Worm (Caenorhabditis elegans): ENCODE measurements around the gene aass-1.

The aass-1 gene

ce11 chrIV:291356-291755 is 46.4 kb downstream of the aass-1 start, which contains the start of gene T21D12.7:
Gene T21D12.7, minus strand, starts transcription at chrIV:291456.
- no peak for TF ChIP-seq pha-4 (tag; optimal IDR thresholded peaks at IDR 0.05)
- TF ChIP-seq ham-2 (GFP tag; optimal IDR thresholded peaks at IDR 0.05) = no peak
- no peak for TF ChIP-seq ceh-39 (tag; optimal IDR thresholded peaks at IDR 0.05)
- TF ChIP-seq nhr-28 (tag; optimal IDR thresholded peaks at IDR 0.05) = no peak
- TF ChIP-seq hlh-1 (tag; optimal IDR thresholded peaks at IDR 0.05) = no peak
- no peak for TF ChIP-seq nhr-12 (tag; optimal IDR thresholded peaks at IDR 0.05)
- no peak for TF ChIP-seq cnd-1 (tag; optimal IDR thresholded peaks at IDR 0.05)
- TF ChIP-seq elt-1 (tag; optimal IDR thresholded peaks at IDR 0.05; ENCODE audit: borderline replicate concordance, insufficient read depth) = no peak
- TF ChIP-seq nhr-2 (tag; optimal IDR thresholded peaks at IDR 0.05) = no peak
- no peak for TF ChIP-seq unc-39 (tag; optimal IDR thresholded peaks at IDR 0.05)
- no peak for TF ChIP-seq flh-1 (GFP tag; optimal IDR thresholded peaks at IDR 0.05)
- TF ChIP-seq sptf-1 (tag; optimal IDR thresholded peaks at IDR 0.05) = no peak
- TF ChIP-seq nhr-76 (tag; optimal IDR thresholded peaks at IDR 0.05) = no peak

- TF ChIP-seq elt-1 (tag; optimal IDR thresholded peaks at IDR 0.05; ENCODE audit: borderline replicate concordance, insufficient read depth) (no peak), tbx-8 (GFP tag; optimal IDR thresholded peaks at IDR 0.05) (no peak), unc-120 (tag; optimal IDR thresholded peaks at IDR 0.05; ENCODE audit: poor library complexity, severe bottlenecking) (no peak), nhr-28 (tag; optimal IDR thresholded peaks at IDR 0.05) (no peak), flh-1 (GFP tag; optimal IDR thresholded peaks at IDR 0.05) (no peak), pha-4 (tag; optimal IDR thresholded peaks at IDR 0.05) (no peak)
Observed at ce11 chrIV:291851-292367, 47.0 kb downstream of the aass-1 start.

ce11 chrIV:293163-293755 is 48.3 kb downstream of the aass-1 start:
- no peak for TF ChIP-seq nhr-2 (tag; optimal IDR thresholded peaks at IDR 0.05)
- TF ChIP-seq snpc-4 (tag; optimal IDR thresholded peaks at IDR 0.05) = no peak
- TF ChIP-seq nhr-28 (tag; optimal IDR thresholded peaks at IDR 0.05) = no peak
- TF ChIP-seq drap-1 (GFP tag; optimal IDR thresholded peaks at IDR 0.05) = no peak
- TF ChIP-seq nhr-237 (tag; optimal IDR thresholded peaks at IDR 0.05) = no peak
- no peak for TF ChIP-seq lin-32 (GFP tag; optimal IDR thresholded peaks at IDR 0.05)
- no peak for TF ChIP-seq ceh-83 (GFP tag; optimal IDR thresholded peaks at IDR 0.05)
- TF ChIP-seq unc-62 (GFP tag; optimal IDR thresholded peaks at IDR 0.05) = no peak
- no peak for TF ChIP-seq cnd-1 (tag; optimal IDR thresholded peaks at IDR 0.05)
- no peak for TF ChIP-seq ceh-43 (GFP tag; optimal IDR thresholded peaks at IDR 0.05)
- no peak for TF ChIP-seq ztf-11 (tag; optimal IDR thresholded peaks at IDR 0.05)
- no peak for TF ChIP-seq ham-2 (GFP tag; optimal IDR thresholded peaks at IDR 0.05)
- no peak for TF ChIP-seq nhr-76 (tag; optimal IDR thresholded peaks at IDR 0.05)
- no peak for TF ChIP-seq M03D4.4 (tag; optimal IDR thresholded peaks at IDR 0.05)

ce11 chrIV:293995-294700 is 49.2 kb downstream of the aass-1 start:
- TF ChIP-seq drap-1 (GFP tag; optimal IDR thresholded peaks at IDR 0.05) (no peak), nhr-76 (tag; optimal IDR thresholded peaks at IDR 0.05) (no peak), nhr-2 (tag; optimal IDR thresholded peaks at IDR 0.05) (no peak), ceh-39 (tag; optimal IDR thresholded peaks at IDR 0.05) (no peak), lin-13 (tag; optimal IDR thresholded peaks at IDR 0.05) (no peak), elt-1 (tag; optimal IDR thresholded peaks at IDR 0.05; ENCODE audit: borderline replicate concordance, insufficient read depth) (no peak), sptf-1 (tag; optimal IDR thresholded peaks at IDR 0.05) (no peak), zip-8 (tag; optimal IDR thresholded peaks at IDR 0.05) (no peak), ceh-83 (GFP tag; optimal IDR thresholded peaks at IDR 0.05) (no peak), pha-4 (tag; optimal IDR thresholded peaks at IDR 0.05) (no peak), unc-62 (GFP tag; optimal IDR thresholded peaks at IDR 0.05) (no peak), lin-32 (GFP tag; optimal IDR thresholded peaks at IDR 0.05) (no peak), ces-1 (GFP tag; optimal IDR thresholded peaks at IDR 0.05) (no peak), nhr-28 (tag; optimal IDR thresholded peaks at IDR 0.05) (no peak)

ce11 chrIV:294737-295136 is 49.8 kb downstream of the aass-1 start:
- TF ChIP-seq flh-1 (GFP tag; optimal IDR thresholded peaks at IDR 0.05) = no peak
- TF ChIP-seq nhr-237 (tag; optimal IDR thresholded peaks at IDR 0.05) = no peak
- TF ChIP-seq tbx-8 (GFP tag; optimal IDR thresholded peaks at IDR 0.05) = no peak
- no peak for TF ChIP-seq lin-13 (tag; optimal IDR thresholded peaks at IDR 0.05)
